Fruit fly (Drosophila melanogaster) whole organism: ENCODE results near the gene Ufl1.

ENCODE experiments used
- CG8478 ChIP-seq: fragments of >200 bp; optimal IDR thresholded peaks from 2 replicates; lab custom pipeline; 2018; ENCODE audit warnings: inconsistent platforms
- pan ChIP-seq: fragments of >200 bp; optimal IDR thresholded peaks from 2 replicates; lab custom pipeline; 2017

DNA sequence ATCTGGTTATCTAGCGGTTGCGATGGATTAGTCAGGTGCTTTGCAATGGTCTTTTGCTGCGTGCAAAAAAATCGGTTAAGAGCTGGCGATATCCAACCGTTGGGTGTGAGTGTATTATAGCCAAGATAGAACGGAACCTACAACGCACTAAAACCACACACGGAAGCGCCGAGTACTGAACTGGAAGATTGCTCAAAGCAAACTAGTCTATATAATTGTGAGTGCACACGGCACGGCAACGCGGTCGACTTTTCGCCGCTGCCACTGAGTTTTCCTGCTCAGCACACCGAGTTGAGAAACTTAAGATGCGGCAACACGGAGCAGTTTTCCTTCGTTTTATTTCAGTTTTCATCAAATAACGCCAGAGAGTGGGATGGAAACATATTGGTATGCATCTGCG lies 42.3 kb upstream of the Ufl1 start:
- TF ChIP-seq CG8478 (lab: Kevin White, UChicago) (no peak), pan (lab: Kevin White, UChicago) (no peak)
